Worm (Caenorhabditis elegans): ENCODE measurements around the gene pals-37.

DNA sequence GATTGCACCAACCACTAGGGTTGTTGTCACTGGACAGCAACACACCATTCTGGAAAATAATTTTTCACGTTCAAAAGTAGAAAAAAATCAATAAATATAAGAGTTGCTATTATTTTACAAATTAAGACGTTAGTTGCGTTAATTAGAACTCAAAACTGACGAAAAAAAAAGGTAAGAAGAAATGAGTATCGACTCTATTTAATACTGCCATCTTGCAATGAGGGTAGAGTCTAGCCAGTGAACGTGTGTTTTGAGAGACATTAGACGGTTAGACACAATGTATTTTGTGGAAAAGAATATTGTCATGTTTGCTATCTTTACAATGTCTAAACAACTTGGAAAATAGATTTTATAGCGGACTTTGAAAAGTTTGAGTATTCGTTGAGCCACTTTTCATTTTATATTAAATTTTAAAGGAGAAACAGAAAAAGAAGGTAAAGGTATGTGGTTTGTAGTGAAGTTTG, 27.6 kb downstream of the pals-37 start, which contains the start of gene cdr-6:
- peak; percentile 22 for TF ChIP-seq ces-1 (GFP tag; optimal IDR thresholded peaks at IDR 0.05)
- TF ChIP-seq pha-4 (tag; optimal IDR thresholded peaks at IDR 0.05), result no peak
- no peak for TF ChIP-seq flh-1 (GFP tag; optimal IDR thresholded peaks at IDR 0.05)
- TF ChIP-seq sem-2 (GFP tag; optimal IDR thresholded peaks at IDR 0.05), result no peak
- TF ChIP-seq ham-2 (GFP tag; optimal IDR thresholded peaks at IDR 0.05), result no peak
- no peak for TF ChIP-seq mep-1 (tag; optimal IDR thresholded peaks at IDR 0.05)
- no peak for TF ChIP-seq lin-13 (tag; optimal IDR thresholded peaks at IDR 0.05)
- no peak for TF ChIP-seq nhr-76 (tag; optimal IDR thresholded peaks at IDR 0.05)
- no peak for TF ChIP-seq unc-120 (tag; optimal IDR thresholded peaks at IDR 0.05; ENCODE audit: poor library complexity, severe bottlenecking)
- no peak for TF ChIP-seq mab-5 (tag; optimal IDR thresholded peaks at IDR 0.05)
- no peak for TF ChIP-seq snpc-4 (tag; optimal IDR thresholded peaks at IDR 0.05)
- TF ChIP-seq unc-39 (tag; optimal IDR thresholded peaks at IDR 0.05), result no peak
- TF ChIP-seq lsy-2 (tag; optimal IDR thresholded peaks at IDR 0.05), result no peak

Measured in whole organism, mixed stage, embryonic.